1 fruit fly cellular context compared by ENCODE assay signal in genomic region chr3L:10927953-10928352, dm6.
TF ChIP-seq lines count a peak whose summit lies in the region.

No protein-coding gene starts in this region.

TF ChIP-seq in whole organism, prepupa, 60 proteins besides CTCF, POLR2A, EP300 and RAD21 (continued from another document):
- peak; percentile 43 for TF ChIP-seq net (GFP tag; optimal IDR thresholded peaks at IDR 0.05; lab: Kevin White, UChicago)
- TF ChIP-seq Ets96B (tag; optimal IDR thresholded peaks at IDR 0.05; lab: Kevin White, UChicago): peak; percentile 58
- TF ChIP-seq fd59A (GFP tag; optimal IDR thresholded peaks at IDR 0.05; lab: Kevin White, UChicago): peak; percentile 30
- peak; percentile 14 to 36 for TF ChIP-seq ss (GFP tag; optimal IDR thresholded peaks at IDR 0.05; lab: Kevin White, UChicago)
- TF ChIP-seq Smox (GFP tag; optimal IDR thresholded peaks at IDR 0.05; lab: Kevin White, UChicago): peak; percentile 27
- peak; percentile 54 for TF ChIP-seq CG3032 (tag; optimal IDR thresholded peaks at IDR 0.05; lab: Kevin White, UChicago)
- TF ChIP-seq CG1621 (tag; optimal IDR thresholded peaks at IDR 0.05; lab: Kevin White, UChicago): peak; percentile 30
- peak; percentile 13 for TF ChIP-seq Blimp-1 (GFP tag; optimal IDR thresholded peaks at IDR 0.05; lab: Kevin White, UChicago)
- TF ChIP-seq Eip93F (GFP tag; optimal IDR thresholded peaks at IDR 0.05; lab: Kevin White, UChicago): no peak
- no peak for TF ChIP-seq Hr39 (GFP tag; optimal IDR thresholded peaks at IDR 0.05; lab: Kevin White, UChicago)
- peak; percentile 65 for TF ChIP-seq svp (GFP tag; lab: Kevin White, UChicago)
- peak; percentile 67 for TF ChIP-seq CG3919 (GFP tag; optimal IDR thresholded peaks at IDR 0.05; lab: Kevin White, UChicago)
- TF ChIP-seq Eip78C (GFP tag; lab: Kevin White, UChicago): peak; percentile 92
- TF ChIP-seq CG6854 (GFP tag; optimal IDR thresholded peaks at IDR 0.05; lab: Kevin White, UChicago): no peak
- TF ChIP-seq acj6 (GFP tag; optimal IDR thresholded peaks at IDR 0.05; lab: Kevin White, UChicago): peak; percentile 45
- TF ChIP-seq Sox14 (GFP tag; optimal IDR thresholded peaks at IDR 0.05; lab: Kevin White, UChicago): peak; percentile 33
- peak; percentile 14 for TF ChIP-seq CG31627 (GFP tag; optimal IDR thresholded peaks at IDR 0.05; lab: Kevin White, UChicago)
- TF ChIP-seq spab (GFP tag; optimal IDR thresholded peaks at IDR 0.05; lab: Kevin White, UChicago): peak; percentile 49
- TF ChIP-seq vri (GFP tag; optimal IDR thresholded peaks at IDR 0.05; lab: Kevin White, UChicago): no peak
- TF ChIP-seq cyc (GFP tag; optimal IDR thresholded peaks at IDR 0.05; lab: Kevin White, UChicago): no peak
- TF ChIP-seq CG11294 (GFP tag; IDR thresholded peaks at IDR 0.05; lab: Robert Waterston, UW): peak; percentile 42
- TF ChIP-seq dsx (GFP tag; optimal IDR thresholded peaks at IDR 0.05; lab: Kevin White, UChicago; ENCODE audit: poor library complexity, severe bottlenecking): peak; percentile 52
- peak; percentile 60 for TF ChIP-seq CG10669 (GFP tag; optimal IDR thresholded peaks at IDR 0.05; lab: Kevin White, UChicago)
- TF ChIP-seq CG8119 (GFP tag; IDR thresholded peaks at IDR 0.05; lab: Robert Waterston, UW): peak; percentile 71
- peak; percentile 61; the same call in 2 of the 3 replicates for TF ChIP-seq eg (GFP tag; IDR thresholded peaks at IDR 0.05; lab: Robert Waterston, UW)
- peak; percentile 65 for TF ChIP-seq Hr4 (GFP tag; optimal IDR thresholded peaks at IDR 0.05; lab: Kevin White, UChicago)
- TF ChIP-seq CG8319 (GFP tag; optimal IDR thresholded peaks at IDR 0.05; lab: Kevin White, UChicago): peak; percentile 39
- TF ChIP-seq CG11902 (GFP tag; optimal IDR thresholded peaks at IDR 0.05; lab: Kevin White, UChicago): peak; percentile 19
- peak; percentile 60 for TF ChIP-seq CG6163 (GFP tag; IDR thresholded peaks at IDR 0.05; lab: Robert Waterston, UW)
- TF ChIP-seq Met (GFP tag; optimal IDR thresholded peaks at IDR 0.05; lab: Kevin White, UChicago): peak; percentile 35
- TF ChIP-seq salr (GFP tag; optimal IDR thresholded peaks at IDR 0.05; lab: Kevin White, UChicago): peak in 1 of 2 experiments; percentile 13
TF ChIP-seq in whole organism, prepupa: peak in this region for 48.
